Worm (Caenorhabditis elegans) whole organism, mixed stage, embryonic: Measurements from ENCODE around the gene sir-2.3.

Experiments used
- ces-1 ChIP-seq: fragments of 150-350 bp; optimal IDR thresholded peaks from 2 replicates; lab custom pipeline; 2014; ENCODE audit warnings: missing biosample characterization, missing genetic modification reagents, missing genetic modification characterization
- elt-3 ChIP-seq: fragments of 150-350 bp; optimal IDR thresholded peaks from 2 replicates; lab custom pipeline; 2014; ENCODE audit warnings: missing biosample characterization, missing genetic modification characterization
- mep-1 ChIP-seq: fragments of 150-350 bp; optimal IDR thresholded peaks from 2 replicates; lab custom pipeline; 2017; ENCODE audit warnings: missing biosample characterization, missing genetic modification reagents, missing genetic modification characterization, inconsistent platforms
- nhr-76 ChIP-seq: sonication (generic microtip); optimal IDR thresholded peaks from 2 replicates; lab custom pipeline; 2017; ENCODE audit warnings: missing biosample characterization, missing genetic modification characterization
- snpc-4 ChIP-seq: fragments of 150-350 bp; optimal IDR thresholded peaks from 2 replicates; lab custom pipeline; 2014; ENCODE audit warnings: missing biosample characterization, missing genetic modification characterization
- unc-39 ChIP-seq: fragments of 150-350 bp; optimal IDR thresholded peaks from 2 replicates; lab custom pipeline; 2014; ENCODE audit warnings: missing biosample characterization, missing genetic modification characterization
- zip-8 ChIP-seq: fragments of 150-350 bp; optimal IDR thresholded peaks from 2 replicates; lab custom pipeline; 2014; ENCODE audit warnings: missing biosample characterization, missing genetic modification characterization

- TF ChIP-seq mep-1: no peak
- TF ChIP-seq elt-3 (tag; lab: Kevin White, UChicago): no peak
- TF ChIP-seq zip-8 (tag; lab: Kevin White, UChicago): no peak
- no peak for TF ChIP-seq nhr-76 (tag; lab: Kevin White, UChicago)
- no peak for TF ChIP-seq unc-39 (tag; lab: Kevin White, UChicago)
- no peak for TF ChIP-seq snpc-4 (tag; lab: Kevin White, UChicago)
- no peak for TF ChIP-seq ces-1 (GFP tag; lab: Kevin White, UChicago)
Observed at ce11 chrX:13339029-13339626, 7.6 kb downstream of the sir-2.3 start.
